Worm (Caenorhabditis elegans): ENCODE data around the gene clec-24.

DNA sequence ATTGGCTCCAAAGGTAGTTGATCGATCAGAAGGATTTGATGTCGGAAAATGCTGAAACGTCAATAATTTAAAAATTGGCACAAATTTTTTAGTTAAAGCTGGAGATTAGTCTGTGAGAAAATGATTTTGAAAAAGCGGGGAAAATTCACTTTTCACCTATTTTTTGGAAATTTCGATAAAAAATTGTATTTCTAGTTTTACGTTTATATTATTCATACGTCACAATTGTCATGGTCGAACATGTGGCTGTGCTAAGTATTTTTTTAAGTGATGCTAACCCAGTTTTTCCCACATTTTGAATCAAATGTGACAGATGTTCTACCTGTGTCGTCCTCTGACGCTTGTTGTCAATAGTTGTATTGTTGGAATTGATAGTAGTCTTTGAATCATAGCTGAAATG is 17.7 kb downstream of the clec-24 start:
- TF ChIP-seq klf-2 (GFP tag; conservative IDR thresholded peaks at IDR 0.05), result no peak
- TF ChIP-seq ztf-29 (GFP tag; IDR thresholded peaks at IDR 0.05), result no peak
- TF ChIP-seq flt-1 (GFP tag; IDR thresholded peaks at IDR 0.05), result no peak
- no peak for TF ChIP-seq ztf-23 (GFP tag; IDR thresholded peaks at IDR 0.05)
- TF ChIP-seq T22C8.4 (GFP tag; IDR thresholded peaks at IDR 0.05), result no peak

Data from whole organism, midembryonic.